Worm (Caenorhabditis elegans): ENCODE data around the gene tomm-20.

- TF ChIP-seq snpc-4 (tag; optimal IDR thresholded peaks at IDR 0.05): no peak
- no peak for TF ChIP-seq ceh-82 (tag; optimal IDR thresholded peaks at IDR 0.05)
- no peak for TF ChIP-seq ceh-16 (tag; optimal IDR thresholded peaks at IDR 0.05)
- no peak for TF ChIP-seq nhr-12 (tag; optimal IDR thresholded peaks at IDR 0.05)
- TF ChIP-seq ama-1 (optimal IDR thresholded peaks at IDR 0.05): no peak
- no peak for TF ChIP-seq lin-13 (GFP tag; optimal IDR thresholded peaks at IDR 0.05)
- TF ChIP-seq blmp-1 (tag; optimal IDR thresholded peaks at IDR 0.05; ENCODE audit: insufficient read depth): no peak
- no peak for TF ChIP-seq aly-2 (tag; optimal IDR thresholded peaks at IDR 0.05)
These were observed 10.2 kb upstream of the tomm-20 start for ce11 chrV:12353505-12353904.

Measured in whole organism, L2 larva.